Fruit fly (Drosophila melanogaster) whole organism, embryonic: ENCODE measurements around the gene endos.

Experiments
- CG10267 ChIP-seq: fragments of 200-800 bp; sonication (Bioruptor generic); optimal IDR thresholded peaks from 2 replicates; lab custom pipeline; 2018; ENCODE audit warnings: missing biosample characterization, mild to moderate bottlenecking, missing genetic modification characterization, moderate library complexity
- CG10431 ChIP-seq: fragments of 200-800 bp; sonication (Bioruptor generic); optimal IDR thresholded peaks from 3 replicates; lab custom pipeline; 2018; ENCODE audit warnings: missing biosample characterization, mild to moderate bottlenecking, missing genetic modification characterization
- CG12071 ChIP-seq: fragments of 200-800 bp; sonication (Bioruptor generic); optimal IDR thresholded peaks from 3 replicates; lab custom pipeline; 2018; ENCODE audit warnings: missing biosample characterization, mild to moderate bottlenecking, missing genetic modification characterization
- CG12299 ChIP-seq: fragments of 200-800 bp; sonication (Bioruptor generic); optimal IDR thresholded peaks from 2 replicates; lab custom pipeline; 2018; ENCODE audit warnings: missing biosample characterization, mild to moderate bottlenecking, missing genetic modification characterization
- CG14441 ChIP-seq: fragments of 200-800 bp; sonication (Bioruptor generic); IDR thresholded peaks from 2 replicates; pipeline ENCODE4 v1.3.6; 2022; ENCODE audit warnings: missing biosample characterization, missing genetic modification characterization
- CG17568 ChIP-seq: fragments of 200-800 bp; sonication (Bioruptor generic); optimal IDR thresholded peaks from 2 replicates; lab custom pipeline; 2018; ENCODE audit warnings: missing biosample characterization, mild to moderate bottlenecking, missing genetic modification characterization, moderate library complexity
- CG17829 ChIP-seq: fragments of 200-800 bp; optimal IDR thresholded peaks from 2 replicates; lab custom pipeline; 2019; ENCODE audit warnings: missing biosample characterization, mild to moderate bottlenecking, missing genetic modification characterization, moderate library complexity
- CG34376 ChIP-seq: fragments of 200-800 bp; sonication (Bioruptor generic); optimal IDR thresholded peaks from 2 replicates; lab custom pipeline; 2018; ENCODE audit warnings: missing biosample characterization, mild to moderate bottlenecking, missing genetic modification characterization
- CG34422 ChIP-seq: fragments of 200-800 bp; sonication (Bioruptor generic); IDR thresholded peaks from 3 replicates; pipeline ENCODE4 v1.3.6; 2022; ENCODE audit warnings: missing biosample characterization, missing genetic modification characterization
- CG3995 ChIP-seq: fragments of 200-800 bp; sonication (Bioruptor generic); optimal IDR thresholded peaks from 3 replicates; lab custom pipeline; 2016; ENCODE audit warnings: missing biosample characterization, missing genetic modification characterization
- CG4282 ChIP-seq: fragments of 200-800 bp; sonication (Bioruptor generic); optimal IDR thresholded peaks from 2 replicates; lab custom pipeline; 2016; ENCODE audit warnings: missing biosample characterization, missing genetic modification characterization
- CG4328 ChIP-seq: fragments of 200-800 bp; sonication (Bioruptor generic); optimal IDR thresholded peaks from 3 replicates; lab custom pipeline; 2017; ENCODE audit warnings: missing biosample characterization, missing genetic modification reagents, missing genetic modification characterization
- CG4854 ChIP-seq: fragments of 200-800 bp; sonication (Bioruptor generic); optimal IDR thresholded peaks from 2 replicates; lab custom pipeline; 2016; ENCODE audit warnings: missing biosample characterization, missing genetic modification characterization, inconsistent platforms
- CG6175 ChIP-seq: fragments of 200-800 bp; sonication (Bioruptor generic); IDR thresholded peaks from 3 replicates; pipeline ENCODE4 v1.3.6; 2022; ENCODE audit warnings: missing biosample characterization, missing genetic modification characterization
- CG6254 ChIP-seq: fragments of 200-800 bp; sonication (Bioruptor generic); optimal IDR thresholded peaks from 3 replicates; lab custom pipeline; 2017; ENCODE audit warnings: mild to moderate bottlenecking, missing biosample characterization, missing genetic modification reagents, missing genetic modification characterization
- CG8478 ChIP-seq: fragments of >200 bp; optimal IDR thresholded peaks from 2 replicates; lab custom pipeline; 2018
- CrebB ChIP-seq: fragments of 200-800 bp; sonication (Bioruptor generic); optimal IDR thresholded peaks from 3 replicates; lab custom pipeline; 2018; ENCODE audit warnings: missing biosample characterization, mild to moderate bottlenecking, missing genetic modification characterization
- HHEX ChIP-seq: fragments of 200-800 bp; sonication (Bioruptor generic); optimal IDR thresholded peaks from 3 replicates; lab custom pipeline; 2017; ENCODE audit warnings: missing biosample characterization, mild to moderate bottlenecking, missing genetic modification characterization, missing genetic modification reagents
- Hmr ChIP-seq: fragments of 200-800 bp; sonication (Bioruptor generic); optimal IDR thresholded peaks from 3 replicates; lab custom pipeline; 2017; ENCODE audit warnings: mild to moderate bottlenecking, missing biosample characterization, missing genetic modification reagents, missing genetic modification characterization
- MESR4 ChIP-seq: fragments of 200-800 bp; sonication (Bioruptor generic); optimal IDR thresholded peaks from 2 replicates; lab custom pipeline; 2018; ENCODE audit warnings: missing biosample characterization, mild to moderate bottlenecking, missing genetic modification characterization, moderate library complexity
- Mrtf ChIP-seq: fragments of 200-800 bp; sonication (Bioruptor generic); IDR thresholded peaks from 3 replicates; pipeline ENCODE4 v1.3.6; 2022; ENCODE audit warnings: missing biosample characterization, missing genetic modification characterization
- NFAT ChIP-seq: fragments of 200-800 bp; sonication (Bioruptor generic); IDR thresholded peaks from 2 replicates; pipeline ENCODE4 v1.3.6; 2022; ENCODE audit warnings: missing biosample characterization, missing genetic modification characterization
- Nf-YB ChIP-seq: fragments of 200-800 bp; sonication (Bioruptor generic); optimal IDR thresholded peaks from 3 replicates; lab custom pipeline; 2019; ENCODE audit warnings: missing biosample characterization, mild to moderate bottlenecking, missing genetic modification characterization, moderate library complexity
- Rfx ChIP-seq: fragments of 200-800 bp; sonication (Bioruptor generic); IDR thresholded peaks from 2 replicates; pipeline ENCODE4 v1.3.6; 2022; ENCODE audit warnings: missing biosample characterization, missing genetic modification characterization
- YL-1 ChIP-seq: fragments of 200-800 bp; sonication (Bioruptor generic); optimal IDR thresholded peaks from 3 replicates; lab custom pipeline; 2017; ENCODE audit warnings: missing biosample characterization, mild to moderate bottlenecking, missing genetic modification characterization
- amos ChIP-seq: fragments of 200-800 bp; sonication (Bioruptor generic); IDR thresholded peaks from 2 replicates; pipeline ENCODE4 v1.3.6; 2022; ENCODE audit warnings: missing biosample characterization, missing genetic modification characterization; ENCODE audit not compliant: partially characterized antibody
- ato ChIP-seq: fragments of 200-800 bp; sonication (Bioruptor generic); IDR thresholded peaks from 2 replicates; pipeline ENCODE4 v1.3.6; 2022; ENCODE audit warnings: missing biosample characterization, missing genetic modification characterization; ENCODE audit not compliant: partially characterized antibody
- az2 ChIP-seq: fragments of 200-800 bp; sonication (Bioruptor generic); optimal IDR thresholded peaks from 3 replicates; lab custom pipeline; 2016; ENCODE audit warnings: missing biosample characterization, missing genetic modification characterization
- ci ChIP-seq: fragments of 200-800 bp; sonication (Bioruptor generic); IDR thresholded peaks from 3 replicates; pipeline ENCODE4 v1.3.6; 2022; ENCODE audit warnings: missing biosample characterization, missing genetic modification characterization
- cwo ChIP-seq: fragments of 200-800 bp; sonication (Bioruptor generic); optimal IDR thresholded peaks from 3 replicates; lab custom pipeline; 2017; ENCODE audit warnings: missing biosample characterization, missing genetic modification characterization, mild to moderate bottlenecking, moderate library complexity, missing genetic modification reagents
- dimm ChIP-seq: fragments of 200-800 bp; sonication (Bioruptor generic); IDR thresholded peaks from 2 replicates; pipeline ENCODE4 v1.3.6; 2022; ENCODE audit warnings: missing biosample characterization, missing genetic modification characterization
- dysf ChIP-seq: fragments of 200-800 bp; sonication (Bioruptor generic); IDR thresholded peaks from 3 replicates; pipeline ENCODE4 v1.3.6; 2022; ENCODE audit warnings: missing biosample characterization, missing genetic modification characterization
- fd64A ChIP-seq: fragments of 200-800 bp; sonication (Bioruptor generic); optimal IDR thresholded peaks from 3 replicates; lab custom pipeline; 2018; ENCODE audit warnings: missing biosample characterization, mild to moderate bottlenecking, missing genetic modification characterization
- gt ChIP-seq: fragments of 200-800 bp; sonication (Bioruptor generic); IDR thresholded peaks from 2 replicates; pipeline ENCODE4 v1.3.6; 2022; ENCODE audit warnings: missing biosample characterization, missing genetic modification characterization
- insv ChIP-seq, 2 experiments: fragments of 200-800 bp; sonication (Bioruptor generic); optimal IDR thresholded peaks; 3 replicates each; lab custom pipeline; 2016 to 2018; ENCODE audit warnings: missing biosample characterization in 2 of 2, missing genetic modification characterization in 2 of 2
- knrl ChIP-seq: fragments of 200-800 bp; sonication (Bioruptor generic); IDR thresholded peaks from 3 replicates; pipeline ENCODE4 v1.3.6; 2022; ENCODE audit warnings: missing biosample characterization, missing genetic modification characterization; ENCODE audit not compliant: partially characterized antibody
- lab ChIP-seq: fragments of 200-800 bp; sonication (Bioruptor generic); optimal IDR thresholded peaks from 3 replicates; lab custom pipeline; 2017; ENCODE audit warnings: missing biosample characterization, missing genetic modification characterization, mild to moderate bottlenecking, moderate library complexity, missing genetic modification reagents
- lov ChIP-seq, 2 experiments: fragments of 200-800 bp in 1 of 2; fragments of >200 bp in 1 of 2; sonication (Bioruptor generic) in 1 of 2; IDR thresholded peaks in 1 of 2; optimal IDR thresholded peaks in 1 of 2; 2 replicates in 1 of 2; 3 replicates in 1 of 2; pipeline versions ENCODE4 v1.3.6 to Lab custom; 2017 to 2022; ENCODE audit warnings: missing biosample characterization in 1 of 2, missing genetic modification characterization in 1 of 2
- nerfin-2 ChIP-seq: fragments of 200-800 bp; sonication (Bioruptor generic); IDR thresholded peaks from 2 replicates; pipeline ENCODE4 v1.3.6; 2022; ENCODE audit warnings: missing biosample characterization, missing genetic modification characterization; ENCODE audit not compliant: partially characterized antibody
- nom ChIP-seq: fragments of 200-800 bp; sonication (Bioruptor generic); optimal IDR thresholded peaks from 2 replicates; lab custom pipeline; 2017; ENCODE audit warnings: missing biosample characterization, missing genetic modification characterization, mild to moderate bottlenecking, moderate library complexity, missing genetic modification reagents
- otp ChIP-seq: fragments of 200-800 bp; sonication (Bioruptor generic); IDR thresholded peaks from 3 replicates; pipeline ENCODE4, ENCODE4 v1.3.6; 2022; ENCODE audit warnings: missing biosample characterization, missing genetic modification characterization
- sens ChIP-seq: fragments of 200-800 bp; sonication (Bioruptor generic); peaks from one replicate; lab custom pipeline; 2016; ENCODE audit warnings: missing biosample characterization, missing genetic modification characterization
- seq ChIP-seq: fragments of 200-800 bp; sonication (Bioruptor generic); IDR thresholded peaks from 2 replicates; pipeline ENCODE4 v1.3.6; 2022; ENCODE audit warnings: missing biosample characterization, missing genetic modification characterization
- slbo ChIP-seq: fragments of 200-800 bp; sonication (Bioruptor generic); IDR thresholded peaks from 2 replicates; pipeline ENCODE4 v1.3.6; 2022; ENCODE audit warnings: missing biosample characterization, missing genetic modification characterization
- sob ChIP-seq: fragments of 200-800 bp; sonication (Bioruptor generic); IDR thresholded peaks from 2 replicates; pipeline ENCODE4 v1.3.6; 2022; ENCODE audit warnings: missing biosample characterization, missing genetic modification characterization
- sug ChIP-seq: fragments of 200-800 bp; optimal IDR thresholded peaks from 2 replicates; lab custom pipeline; 2019; ENCODE audit warnings: missing biosample characterization, mild to moderate bottlenecking, missing genetic modification characterization, moderate library complexity
- vvl ChIP-seq: fragments of 200-800 bp; sonication (Bioruptor generic); IDR thresholded peaks from 2 replicates; pipeline ENCODE4 v1.3.6; 2022; ENCODE audit warnings: missing biosample characterization, missing genetic modification characterization
- wdn ChIP-seq: fragments of 200-800 bp; sonication (Bioruptor generic); IDR thresholded peaks from 2 replicates; pipeline ENCODE4 v1.3.6; 2022; ENCODE audit warnings: missing biosample characterization, missing genetic modification characterization
- wor ChIP-seq: fragments of 200-800 bp; sonication (Bioruptor generic); IDR thresholded peaks from 2 replicates; pipeline ENCODE4 v1.3.6; 2022; ENCODE audit warnings: missing biosample characterization, missing genetic modification characterization

The endos gene

dm6 chr3L:14004041-14004407 lies 27.5 kb downstream of the endos start (continued):
- TF ChIP-seq knrl (no peak), CG6175 (GFP tag; lab: Robert Waterston, UW) (no peak), CG12299 (tag; lab: Kevin White, UChicago) (no peak), CG8478 (lab: Kevin White, UChicago) (peak; percentile 74), ato (GFP tag; lab: Robert Waterston, UW) (0 out of 2 replicates have a peak, but pooled peaks have one; percentile 20), insv (GFP tag; optimal IDR thresholded peaks at IDR 0.05; lab: Kevin White, UChicago) (peak in 1 of 2 experiments; percentile 29), otp (GFP tag; lab: Robert Waterston, UW) (peak; percentile 60; the same call in 1 of the 3 replicates), dimm (GFP tag; lab: Robert Waterston, UW) (no peak), wdn (peak; percentile 33; the same call in 1 of the 2 replicates), Mrtf (no peak), MESR4 (GFP tag; lab: Kevin White, UChicago) (peak; percentile 37), CG3995 (GFP tag; lab: Kevin White, UChicago) (peak; percentile 82), amos (GFP tag; lab: Robert Waterston, UW) (peak; percentile 15; the same call in 1 of the 2 replicates), cwo (GFP tag; lab: Kevin White, UChicago) (peak; percentile 21), CG12071 (peak; percentile 34), nom (GFP tag; lab: Kevin White, UChicago) (peak; percentile 42), ci (GFP tag; lab: Robert Waterston, UW) (peak; percentile 82), CG10431 (peak; percentile 48), Nf-YB (GFP tag; lab: Kevin White, UChicago) (peak; percentile 12), nerfin-2 (GFP tag; lab: Robert Waterston, UW) (peak; percentile 42; the same call in 1 of the 2 replicates), CrebB (no peak), CG4854 (no peak), az2 (GFP tag; lab: Kevin White, UChicago) (no peak), lov (optimal IDR thresholded peaks at IDR 0.05; lab: Kevin White, UChicago) (no peak), lov (GFP tag; IDR thresholded peaks at IDR 0.05; lab: Robert Waterston, UW) (peak; percentile 82; the same call in 2 of the 3 replicates), slbo (GFP tag; lab: Robert Waterston, UW) (peak; percentile 21; the same call in 1 of the 2 replicates), CG14441 (GFP tag; lab: Robert Waterston, UW) (peak; percentile 50; the same call in 1 of the 2 replicates), Hmr (GFP tag; lab: Kevin White, UChicago) (peak; percentile 41), CG17568 (GFP tag; lab: Kevin White, UChicago) (peak; percentile 16), lab (GFP tag; lab: Kevin White, UChicago) (peak; percentile 20), CG4328 (GFP tag; lab: Kevin White, UChicago) (peak; percentile 23), sens (GFP tag; lab: Kevin White, UChicago) (peak; percentile 25), CG10267 (peak; percentile 2), gt (GFP tag; lab: Robert Waterston, UW) (peak; percentile 45; the same call in 1 of the 2 replicates), CG6254 (GFP tag; lab: Kevin White, UChicago) (peak; percentile 30), YL-1 (GFP tag; lab: Kevin White, UChicago) (peak; percentile 92), CG4282 (GFP tag; lab: Kevin White, UChicago) (no peak), sob (GFP tag; lab: Robert Waterston, UW) (0 out of 2 replicates have a peak, but pooled peaks have one; percentile 33), wor (no peak), fd64A (no peak), NFAT (no peak), Rfx (GFP tag; lab: Robert Waterston, UW) (peak; percentile 52), CG34422 (peak; percentile 74), CG34376 (GFP tag; lab: Kevin White, UChicago) (peak; percentile 60), sug (tag; lab: Kevin White, UChicago) (peak; percentile 21), CG17829 (peak; percentile 9), dysf (GFP tag; lab: Robert Waterston, UW) (peak; percentile 5; the same call in 1 of the 3 replicates), vvl (peak; percentile 37; the same call in 1 of the 2 replicates), seq (GFP tag; lab: Robert Waterston, UW) (peak; percentile 9; the same call in 1 of the 2 replicates), HHEX (GFP tag; lab: Kevin White, UChicago) (peak; percentile 39)
